Fruit fly (Drosophila melanogaster) whole organism, embryonic: ENCODE measurements around the gene east.

ENCODE experiments used
- Atf6 ChIP-seq: fragments of 200-800 bp; sonication (Bioruptor generic); IDR thresholded peaks from 2 replicates; pipeline ENCODE4 v1.3.6; 2022; ENCODE audit warnings: missing biosample characterization, missing genetic modification characterization
- CG10147 ChIP-seq: fragments of 200-800 bp; sonication (Bioruptor generic); optimal IDR thresholded peaks from 2 replicates; lab custom pipeline; 2019; ENCODE audit warnings: missing biosample characterization, mild to moderate bottlenecking, missing genetic modification characterization, moderate library complexity
- CG1233 ChIP-seq: fragments of 200-800 bp; sonication (Bioruptor generic); optimal IDR thresholded peaks from 4 replicates; lab custom pipeline; 2018; ENCODE audit warnings: missing biosample characterization, mild to moderate bottlenecking, missing genetic modification characterization
- CG12659 ChIP-seq: fragments of 200-800 bp; sonication (Bioruptor generic); optimal IDR thresholded peaks from 3 replicates; lab custom pipeline; 2017; ENCODE audit warnings: mild to moderate bottlenecking, missing biosample characterization, missing genetic modification reagents, missing genetic modification characterization
- CG12942 ChIP-seq: fragments of 200-800 bp; sonication (Bioruptor generic); optimal IDR thresholded peaks from 3 replicates; lab custom pipeline; 2016; ENCODE audit warnings: missing biosample characterization, missing genetic modification characterization
- CG1529 ChIP-seq: fragments of 200-800 bp; sonication (Bioruptor generic); optimal IDR thresholded peaks from 3 replicates; lab custom pipeline; 2018; ENCODE audit warnings: missing biosample characterization, missing genetic modification characterization
- CG15514 ChIP-seq: fragments of 200-800 bp; sonication (Bioruptor generic); optimal IDR thresholded peaks from 3 replicates; lab custom pipeline; 2017; ENCODE audit warnings: missing biosample characterization, missing genetic modification characterization, mild to moderate bottlenecking, moderate library complexity, missing genetic modification reagents
- CG15696 ChIP-seq: fragments of 200-800 bp; sonication (Bioruptor generic); optimal IDR thresholded peaks from 2 replicates; lab custom pipeline; 2019; ENCODE audit warnings: missing biosample characterization, mild to moderate bottlenecking, missing genetic modification characterization, moderate library complexity
- CG17802 ChIP-seq: fragments of 200-800 bp; sonication (Bioruptor generic); optimal IDR thresholded peaks from 2 replicates; lab custom pipeline; 2018; ENCODE audit warnings: missing biosample characterization, mild to moderate bottlenecking, missing genetic modification characterization, moderate library complexity
- CG17829 ChIP-seq: fragments of 200-800 bp; optimal IDR thresholded peaks from 2 replicates; lab custom pipeline; 2019; ENCODE audit warnings: missing biosample characterization, mild to moderate bottlenecking, missing genetic modification characterization, moderate library complexity
- CG2120 ChIP-seq: fragments of 200-800 bp; sonication (Bioruptor generic); optimal IDR thresholded peaks from 3 replicates; lab custom pipeline; 2016; ENCODE audit warnings: missing biosample characterization, missing genetic modification characterization
- CG30020 ChIP-seq: fragments of 200-800 bp; optimal IDR thresholded peaks from 2 replicates; lab custom pipeline; 2019; ENCODE audit warnings: missing biosample characterization, mild to moderate bottlenecking, missing genetic modification characterization, moderate library complexity
- CG32532 ChIP-seq: fragments of 200-800 bp; sonication (Bioruptor generic); IDR thresholded peaks from 2 replicates; pipeline ENCODE4 v1.3.6; 2022; ENCODE audit warnings: missing biosample characterization, missing genetic modification characterization
- CG42726 ChIP-seq: fragments of 200-800 bp; sonication (Bioruptor generic); IDR thresholded peaks from 2 replicates; pipeline ENCODE4 v1.3.6; 2022; ENCODE audit warnings: missing biosample characterization, missing genetic modification characterization; ENCODE audit not compliant: partially characterized antibody
- CG5953 ChIP-seq: fragments of 200-800 bp; sonication (Bioruptor generic); IDR thresholded peaks from 2 replicates; pipeline ENCODE4 v1.3.6; 2022; ENCODE audit warnings: missing biosample characterization, missing genetic modification characterization
- CG6791 ChIP-seq: fragments of 200-800 bp; sonication (Bioruptor generic); IDR thresholded peaks from 3 replicates; pipeline ENCODE4 v1.3.6; 2022; ENCODE audit warnings: missing biosample characterization, missing genetic modification characterization; ENCODE audit not compliant: partially characterized antibody
- CG9727 ChIP-seq: fragments of 200-800 bp; sonication (Bioruptor generic); optimal IDR thresholded peaks from 3 replicates; lab custom pipeline; 2017; ENCODE audit warnings: missing biosample characterization, mild to moderate bottlenecking, missing genetic modification characterization
- D19A ChIP-seq: fragments of 200-800 bp; optimal IDR thresholded peaks from 3 replicates; lab custom pipeline; 2019; ENCODE audit warnings: missing biosample characterization, mild to moderate bottlenecking, missing genetic modification characterization, moderate library complexity
- Elba2 ChIP-seq: fragments of 200-800 bp; sonication (Bioruptor generic); optimal IDR thresholded peaks from 3 replicates; lab custom pipeline; 2016; ENCODE audit warnings: missing biosample characterization, missing genetic modification characterization
- Fer3 ChIP-seq: fragments of 200-800 bp; sonication (Bioruptor generic); optimal IDR thresholded peaks from 2 replicates; lab custom pipeline; 2018; ENCODE audit warnings: missing biosample characterization, mild to moderate bottlenecking, missing genetic modification characterization, moderate library complexity
- Gsc ChIP-seq: fragments of 200-800 bp; sonication (Bioruptor generic); IDR thresholded peaks from 2 replicates; pipeline ENCODE4 v1.3.6; 2022; ENCODE audit warnings: missing biosample characterization, missing genetic modification characterization
- Med ChIP-seq: fragments of 200-800 bp; sonication (Bioruptor generic); peaks from one replicate; lab custom pipeline; 2016; ENCODE audit warnings: missing biosample characterization, missing genetic modification characterization, mild to moderate bottlenecking, inconsistent platforms, moderate library complexity
- Pdp1 ChIP-seq, 2 experiments: fragments of 200-800 bp; sonication (Bioruptor generic); optimal IDR thresholded peaks; 3 replicates each; lab custom pipeline; 2016; ENCODE audit warnings: missing biosample characterization in 2 of 2, missing genetic modification characterization in 2 of 2, mild to moderate bottlenecking in 1 of 2, moderate library complexity in 1 of 2
- Stat92E ChIP-seq, 3 experiments: fragments of >200 bp in 2 of 3; fragments of 200-800 bp in 1 of 3; sonication (Bioruptor generic) in 1 of 3; optimal IDR thresholded peaks; 2 replicates each; lab custom pipeline; 2017 to 2019; ENCODE audit warnings: missing biosample characterization in 3 of 3, missing genetic modification characterization in 3 of 3, mild to moderate bottlenecking in 1 of 3, moderate library complexity in 1 of 3
- Xrp1 ChIP-seq: fragments of 200-800 bp; sonication (Bioruptor generic); IDR thresholded peaks from 2 replicates; pipeline ENCODE4 v1.3.6; 2022; ENCODE audit warnings: missing biosample characterization, missing genetic modification characterization
- YL-1 ChIP-seq: fragments of 200-800 bp; sonication (Bioruptor generic); optimal IDR thresholded peaks from 3 replicates; lab custom pipeline; 2017; ENCODE audit warnings: missing biosample characterization, mild to moderate bottlenecking, missing genetic modification characterization
- ab ChIP-seq: fragments of 200-800 bp; sonication (Bioruptor generic); optimal IDR thresholded peaks from 2 replicates; lab custom pipeline; 2016; ENCODE audit warnings: missing biosample characterization, missing genetic modification characterization
- ase ChIP-seq: fragments of 200-800 bp; sonication (Bioruptor generic); IDR thresholded peaks from 3 replicates; pipeline ENCODE4 v1.3.6; 2022; ENCODE audit warnings: missing biosample characterization, missing genetic modification characterization
- cg ChIP-seq: fragments of 200-800 bp; sonication (Bioruptor generic); optimal IDR thresholded peaks from 3 replicates; lab custom pipeline; 2019; ENCODE audit warnings: missing biosample characterization, mild to moderate bottlenecking, missing genetic modification characterization, moderate library complexity
- crp ChIP-seq, 2 experiments: fragments of 200-800 bp; sonication (Bioruptor generic); optimal IDR thresholded peaks; 2 replicates in 1 of 2; 3 replicates in 1 of 2; lab custom pipeline; 2017; ENCODE audit warnings: missing biosample characterization in 2 of 2, missing genetic modification characterization in 2 of 2, mild to moderate bottlenecking in 1 of 2, moderate library complexity in 1 of 2
- dmrt11E ChIP-seq: fragments of 200-800 bp; sonication (Bioruptor generic); optimal IDR thresholded peaks from 3 replicates; lab custom pipeline; 2018; ENCODE audit warnings: missing biosample characterization, mild to moderate bottlenecking, missing genetic modification characterization, moderate library complexity
- exex ChIP-seq: fragments of 200-800 bp; sonication (Bioruptor generic); optimal IDR thresholded peaks from 4 replicates; lab custom pipeline; 2018; ENCODE audit warnings: missing biosample characterization, mild to moderate bottlenecking, missing genetic modification characterization, moderate library complexity
- gcm ChIP-seq: fragments of 200-800 bp; sonication (Bioruptor generic); optimal IDR thresholded peaks from 2 replicates; lab custom pipeline; 2019; ENCODE audit warnings: missing biosample characterization, mild to moderate bottlenecking, missing genetic modification characterization, moderate library complexity
- gem ChIP-seq: fragments of 200-800 bp; sonication (Bioruptor generic); optimal IDR thresholded peaks from 2 replicates; lab custom pipeline; 2019; ENCODE audit warnings: missing biosample characterization, mild to moderate bottlenecking, missing genetic modification characterization, moderate library complexity
- gfzf ChIP-seq: fragments of 200-800 bp; sonication (Bioruptor generic); optimal IDR thresholded peaks from 2 replicates; lab custom pipeline; 2016; ENCODE audit warnings: missing biosample characterization, mild to moderate bottlenecking, missing genetic modification characterization, moderate library complexity
- hbn ChIP-seq: fragments of 200-800 bp; sonication (Bioruptor generic); IDR thresholded peaks from 2 replicates; pipeline ENCODE4 v1.3.6; 2022; ENCODE audit warnings: missing biosample characterization, missing genetic modification characterization; ENCODE audit not compliant: partially characterized antibody
- hkb ChIP-seq, 2 experiments: fragments of 200-800 bp in 1 of 2; fragments of >200 bp in 1 of 2; sonication (Bioruptor generic) in 1 of 2; IDR thresholded peaks in 1 of 2; optimal IDR thresholded peaks in 1 of 2; 2 replicates each; pipeline versions ENCODE4 v1.3.6 to Lab custom; 2017 to 2022; ENCODE audit warnings: missing biosample characterization in 1 of 2, missing genetic modification characterization in 1 of 2
- lola ChIP-seq, 3 experiments: fragments of >200 bp in 2 of 3; fragments of 200-800 bp in 1 of 3; sonication (Bioruptor generic) in 1 of 3; optimal IDR thresholded peaks; 2 replicates each; lab custom pipeline; 2017 to 2019; ENCODE audit warnings: missing biosample characterization in 3 of 3, missing genetic modification characterization in 3 of 3, mild to moderate bottlenecking in 1 of 3, moderate library complexity in 1 of 3
- mirr ChIP-seq: fragments of 200-800 bp; sonication (Bioruptor generic); optimal IDR thresholded peaks from 3 replicates; lab custom pipeline; 2018; ENCODE audit warnings: missing biosample characterization, mild to moderate bottlenecking, missing genetic modification characterization
- oc ChIP-seq: fragments of 200-800 bp; sonication (Bioruptor generic); optimal IDR thresholded peaks from 2 replicates; lab custom pipeline; 2018; ENCODE audit warnings: missing biosample characterization, mild to moderate bottlenecking, missing genetic modification characterization, moderate library complexity
- sim ChIP-seq: fragments of 200-800 bp; sonication (Bioruptor generic); IDR thresholded peaks from 2 replicates; pipeline ENCODE4 v1.3.6; 2022; ENCODE audit warnings: missing biosample characterization, missing genetic modification characterization
- sr ChIP-seq: fragments of 200-800 bp; sonication (Bioruptor generic); IDR thresholded peaks from 3 replicates; pipeline ENCODE4 v1.3.6; 2022; ENCODE audit warnings: missing biosample characterization, missing genetic modification characterization
- sug ChIP-seq: fragments of 200-800 bp; optimal IDR thresholded peaks from 2 replicates; lab custom pipeline; 2019; ENCODE audit warnings: missing biosample characterization, mild to moderate bottlenecking, missing genetic modification characterization, moderate library complexity
- zen ChIP-seq: fragments of 200-800 bp; sonication (Bioruptor generic); optimal IDR thresholded peaks from 3 replicates; lab custom pipeline; 2018; ENCODE audit warnings: missing biosample characterization, mild to moderate bottlenecking, missing genetic modification characterization, moderate library complexity

Gene east

dm6 chrX:2041312-2041918, 30.8 kb downstream of the east start, which contains the start of gene CG4313 (continued):
- peak; percentile 74 for TF ChIP-seq CG6791 (GFP tag; lab: Robert Waterston, UW)
- no peak for TF ChIP-seq CG5953 (GFP tag; lab: Robert Waterston, UW)
- TF ChIP-seq ab (GFP tag; lab: Kevin White, UChicago): peak; percentile 52
- no peak for TF ChIP-seq Elba2 (GFP tag; lab: Kevin White, UChicago)
- peak; percentile 46 for TF ChIP-seq CG12942 (GFP tag; lab: Kevin White, UChicago)
- TF ChIP-seq CG1233 (GFP tag; lab: Kevin White, UChicago): peak; percentile 70
- TF ChIP-seq Atf6: peak; percentile 55; the same call in 1 of the 2 replicates
- peak; percentile 66 for TF ChIP-seq YL-1 (GFP tag; lab: Kevin White, UChicago)
- peak; percentile 49 for TF ChIP-seq gcm (GFP tag; lab: Kevin White, UChicago)
- peak; percentile 74 for TF ChIP-seq gem
- no peak for TF ChIP-seq CG1529
- TF ChIP-seq exex (tag; lab: Kevin White, UChicago): no peak
- TF ChIP-seq ase: no peak
- TF ChIP-seq mirr: peak; percentile 45

dm6 chrX:2041981-2042847, 31.6 kb downstream of the east start, which contains the start of the genes Actn and usp:
Actn (minus strand) TSS chrX:2042311.
usp (minus strand) TSS chrX:2042311.
- TF ChIP-seq hkb (optimal IDR thresholded peaks at IDR 0.05; lab: Kevin White, UChicago): no peak
- TF ChIP-seq hkb (GFP tag; IDR thresholded peaks at IDR 0.05; lab: Robert Waterston, UW): peak; percentile 31; the same call in 1 of the 2 replicates
- TF ChIP-seq oc (tag; lab: Kevin White, UChicago): peak; percentile 11
- TF ChIP-seq sim (GFP tag; lab: Robert Waterston, UW): no peak
- TF ChIP-seq CG10147: no peak
- peak; percentile 27 for TF ChIP-seq CG12659 (GFP tag; lab: Kevin White, UChicago)
- peak; percentile 95 for TF ChIP-seq sug
- no peak for TF ChIP-seq sr (GFP tag; lab: Robert Waterston, UW)
- TF ChIP-seq Xrp1 (GFP tag; lab: Robert Waterston, UW): peak; percentile 42; the same call in 1 of the 2 replicates
- peak in 1 of 2 experiments; percentile 27 for TF ChIP-seq Pdp1 (GFP tag; optimal IDR thresholded peaks at IDR 0.05; lab: Kevin White, UChicago)
- peak; percentile 16 for TF ChIP-seq dmrt11E
- TF ChIP-seq lola (GFP tag; optimal IDR thresholded peaks at IDR 0.05; lab: Kevin White, UChicago): peak in 2 of 3 experiments; percentile 12 to 93
- TF ChIP-seq CG30020 (tag; lab: Kevin White, UChicago): peak; percentile 91
- peak; percentile 10 for TF ChIP-seq gfzf
- TF ChIP-seq CG17829 (tag; lab: Kevin White, UChicago): peak; percentile 57
- peak; percentile 23 for TF ChIP-seq CG15696 (tag; lab: Kevin White, UChicago)
- TF ChIP-seq CG17802 (tag; lab: Kevin White, UChicago): peak; percentile 83
- TF ChIP-seq zen: peak; percentile 38
- 0 out of 2 replicates have a peak, but pooled peaks have one; percentile 10 for TF ChIP-seq CG32532 (GFP tag; lab: Robert Waterston, UW)
- TF ChIP-seq Stat92E (GFP tag; optimal IDR thresholded peaks at IDR 0.05; lab: Kevin White, UChicago): peak in 1 of 3 experiments; percentile 80
- TF ChIP-seq hbn (GFP tag; lab: Robert Waterston, UW): no peak
- peak; percentile 96 for TF ChIP-seq CG15514 (GFP tag; lab: Kevin White, UChicago)
- no peak for TF ChIP-seq CG42726
- peak in 1 of 2 experiments; percentile 82 for TF ChIP-seq crp (GFP tag; optimal IDR thresholded peaks at IDR 0.05; lab: Kevin White, UChicago)
- peak; percentile 26 for TF ChIP-seq CG2120 (GFP tag; lab: Kevin White, UChicago)
- peak; percentile 20 for TF ChIP-seq Fer3 (tag; lab: Kevin White, UChicago)
- peak; percentile 80 for TF ChIP-seq Med
- no peak for TF ChIP-seq CG9727
- no peak for TF ChIP-seq Gsc (GFP tag; lab: Robert Waterston, UW)
- peak; percentile 2 for TF ChIP-seq mirr
- peak; percentile 29 for TF ChIP-seq cg (GFP tag; lab: Kevin White, UChicago)
- TF ChIP-seq D19A: peak; percentile 40
